Worm (Caenorhabditis elegans) whole organism, young adult: ENCODE results near the gene lmtr-5.

Source experiments
- B0261.1 ChIP-seq: sonication (generic microtip); optimal IDR thresholded peaks from 2 replicates; lab custom pipeline; 2016; ENCODE audit warnings: mild to moderate bottlenecking, missing genetic modification characterization, moderate library complexity, missing compliant biosample characterization
- F52B5.7 ChIP-seq: sonication (generic microtip); optimal IDR thresholded peaks from 2 replicates; lab custom pipeline; 2016; ENCODE audit warnings: mild to moderate bottlenecking, missing genetic modification characterization, missing compliant biosample characterization
- attf-6 ChIP-seq: fragments of 200-800 bp; sonication (Bioruptor generic); IDR thresholded peaks from 2 replicates; pipeline ENCODE4 v1.3.6; 2022; ENCODE audit warnings: missing genetic modification reagents, missing genetic modification characterization, missing compliant biosample characterization
- ceh-100 ChIP-seq: fragments of 200-800 bp; sonication (Bioruptor generic); IDR thresholded peaks from 2 replicates; pipeline ENCODE4 v1.3.6; 2022; ENCODE audit warnings: missing genetic modification reagents, missing genetic modification characterization, missing compliant biosample characterization
- fkh-3 ChIP-seq: sonication (generic microtip); optimal IDR thresholded peaks from 2 replicates; lab custom pipeline; 2016; ENCODE audit warnings: mild to moderate bottlenecking, missing genetic modification characterization, missing compliant biosample characterization
- lin-40 ChIP-seq: sonication (generic microtip); optimal IDR thresholded peaks from 2 replicates; lab custom pipeline; 2016; ENCODE audit warnings: missing genetic modification characterization, mild to moderate bottlenecking, missing compliant biosample characterization, missing genotype, missing genetic modification reagents
- pha-4 ChIP-seq: fragments of 150-350 bp; sonication (generic microtip); optimal IDR thresholded peaks from 2 replicates; lab custom pipeline; 2014; ENCODE audit warnings: missing biosample characterization, missing genetic modification reagents, missing genetic modification characterization
- rpc-1 ChIP-seq, 2 experiments: fragments of 150-350 bp in 1 of 2; sonication (generic microtip) in 1 of 2; optimal IDR thresholded peaks; 2 replicates each; lab custom pipeline; 2014 to 2018; ENCODE audit warnings: missing biosample characterization in 1 of 2, missing genetic modification characterization in 1 of 2, missing genetic modification reagents in 1 of 2, missing genotype in 1 of 2
- sea-2 ChIP-seq: fragments of 200-800 bp; sonication (Bioruptor generic); IDR thresholded peaks from 2 replicates; pipeline ENCODE4 v1.3.6; 2022; ENCODE audit warnings: missing genetic modification characterization, missing compliant biosample characterization
- somi-1 ChIP-seq: fragments of 200-800 bp; sonication (Bioruptor generic); optimal IDR thresholded peaks from 2 replicates; lab custom pipeline; 2018; ENCODE audit warnings: mild to moderate bottlenecking, missing genetic modification characterization, missing compliant biosample characterization
- sptf-2 ChIP-seq: fragments of 200-800 bp; sonication (Bioruptor generic); optimal IDR thresholded peaks from 2 replicates; lab custom pipeline; 2018; ENCODE audit warnings: mild to moderate bottlenecking, missing genetic modification characterization, missing compliant biosample characterization
- unc-62 ChIP-seq: fragments of 150-350 bp; optimal IDR thresholded peaks from 2 replicates; lab custom pipeline; 2014; ENCODE audit warnings: missing biosample characterization, missing genetic modification reagents, missing genetic modification characterization
- xnd-1 ChIP-seq: sonication (generic microtip); optimal IDR thresholded peaks from 2 replicates; lab custom pipeline; 2016; ENCODE audit warnings: missing genotype, missing genetic modification reagents, missing genetic modification characterization, missing compliant biosample characterization
- ztf-26 ChIP-seq: sonication (generic microtip); optimal IDR thresholded peaks from 2 replicates; lab custom pipeline; 2017; ENCODE audit warnings: missing genetic modification characterization, missing compliant biosample characterization

- TF ChIP-seq pha-4 (no peak), rpc-1 (optimal IDR thresholded peaks at IDR 0.05; lab: Kevin White, UChicago) (no peak), rpc-1 (tag; optimal IDR thresholded peaks at IDR 0.05; lab: Kevin White, UChicago) (no peak), unc-62 (GFP tag; lab: Kevin White, UChicago) (no peak), xnd-1 (tag; lab: Kevin White, UChicago) (no peak), F52B5.7 (tag; lab: Kevin White, UChicago) (no peak), ztf-26 (tag; lab: Kevin White, UChicago) (no peak), B0261.1 (tag; lab: Kevin White, UChicago) (no peak), fkh-3 (tag; lab: Kevin White, UChicago) (no peak), somi-1 (no peak), lin-40 (tag; lab: Kevin White, UChicago) (no peak), attf-6 (GFP tag; lab: Robert Waterston, UW) (no peak), ceh-100 (GFP tag; lab: Robert Waterston, UW) (no peak), sea-2 (GFP tag; lab: Robert Waterston, UW) (no peak), sptf-2 (GFP tag; lab: Kevin White, UChicago) (no peak)
Observed at ce11 chrIII:3176775-3177174, 6.7 kb upstream of the lmtr-5 start.
